Fruit fly (Drosophila melanogaster): ENCODE measurements around the gene asun.
A peak's percentile ranks its signal among the peaks of the same experiment; 100 is the strongest.

Gene asun

dm6 chr3R:16223252-16224037 is 40.6 kb upstream of the asun start (continued):
- TF ChIP-seq salr (GFP tag; optimal IDR thresholded peaks at IDR 0.05) (peak in 1 of 2 experiments; percentile 89), CG9139 (GFP tag; optimal IDR thresholded peaks at IDR 0.05) (peak; percentile 39), CG7368 (GFP tag; optimal IDR thresholded peaks at IDR 0.05) (peak; percentile 2), Met (GFP tag; optimal IDR thresholded peaks at IDR 0.05) (peak; percentile 51), CG6163 (GFP tag; IDR thresholded peaks at IDR 0.05) (peak; percentile 16; the same call in 1 of the 3 replicates), CG31627 (GFP tag; optimal IDR thresholded peaks at IDR 0.05) (peak; percentile 4), topi (GFP tag; optimal IDR thresholded peaks at IDR 0.05) (peak; percentile 48), CG10631 (GFP tag; optimal IDR thresholded peaks at IDR 0.05) (peak; percentile 88), Ets96B (tag; optimal IDR thresholded peaks at IDR 0.05) (peak; percentile 92), CG15336 (GFP tag; IDR thresholded peaks at IDR 0.05) (no peak; the same call in 1 of the 2 replicates), eg (GFP tag; IDR thresholded peaks at IDR 0.05) (peak; percentile 4; the same call in 1 of the 3 replicates), lz (GFP tag; optimal IDR thresholded peaks at IDR 0.05) (peak; percentile 3), dac (GFP tag; optimal IDR thresholded peaks at IDR 0.05) (peak; percentile 69), Eip78C (GFP tag) (peak; percentile 90), Eip93F (GFP tag; optimal IDR thresholded peaks at IDR 0.05) (no peak), CG11294 (GFP tag; IDR thresholded peaks at IDR 0.05) (no peak), achi (GFP tag; optimal IDR thresholded peaks at IDR 0.05) (peak; percentile 73), Blimp-1 (GFP tag; optimal IDR thresholded peaks at IDR 0.05) (no peak), Smox (GFP tag; optimal IDR thresholded peaks at IDR 0.05) (peak; percentile 16), Lpt (GFP tag; optimal IDR thresholded peaks at IDR 0.05) (peak; percentile 70), Ets21C (GFP tag; optimal IDR thresholded peaks at IDR 0.05) (no peak), Sox14 (GFP tag; optimal IDR thresholded peaks at IDR 0.05) (no peak)

- no peak for TF ChIP-seq Gug (GFP tag; IDR thresholded peaks at IDR 0.05)
- TF ChIP-seq CG6792 (GFP tag; optimal IDR thresholded peaks at IDR 0.05): peak; percentile 95
- TF ChIP-seq CG3919 (GFP tag; optimal IDR thresholded peaks at IDR 0.05): peak; percentile 97
- peak; percentile 78 for TF ChIP-seq fkh (GFP tag; optimal IDR thresholded peaks at IDR 0.05)
- TF ChIP-seq CG11294 (GFP tag; IDR thresholded peaks at IDR 0.05): no peak
- peak; percentile 97 for TF ChIP-seq Eip75B (GFP tag; optimal IDR thresholded peaks at IDR 0.05)
- peak; percentile 90 for TF ChIP-seq lz (GFP tag; optimal IDR thresholded peaks at IDR 0.05)
- TF ChIP-seq CG9139 (GFP tag; optimal IDR thresholded peaks at IDR 0.05): peak; percentile 98
- peak; percentile 96 for TF ChIP-seq achi (GFP tag; optimal IDR thresholded peaks at IDR 0.05)
- TF ChIP-seq Sox14 (GFP tag; optimal IDR thresholded peaks at IDR 0.05): peak; percentile 96
- peak; percentile 94 for TF ChIP-seq acj6 (GFP tag; optimal IDR thresholded peaks at IDR 0.05)
- no peak for TF ChIP-seq Eip93F (GFP tag; optimal IDR thresholded peaks at IDR 0.05)
- peak; percentile 93 for TF ChIP-seq svp (GFP tag)
- peak; percentile 96 for TF ChIP-seq net (GFP tag; optimal IDR thresholded peaks at IDR 0.05)
- TF ChIP-seq CG31627 (GFP tag; optimal IDR thresholded peaks at IDR 0.05): peak; percentile 84
- peak; percentile 97 for TF ChIP-seq CG6276 (GFP tag; optimal IDR thresholded peaks at IDR 0.05)
- peak; percentile 93 for TF ChIP-seq fd85E (GFP tag; optimal IDR thresholded peaks at IDR 0.05)
- TF ChIP-seq CG6854 (GFP tag; optimal IDR thresholded peaks at IDR 0.05): peak; percentile 61
- peak; percentile 80 for TF ChIP-seq Sox15 (GFP tag; optimal IDR thresholded peaks at IDR 0.05)
- TF ChIP-seq topi (GFP tag; optimal IDR thresholded peaks at IDR 0.05): peak; percentile 91
- TF ChIP-seq esn (GFP tag; optimal IDR thresholded peaks at IDR 0.05): peak; percentile 92
- peak; percentile 83 for TF ChIP-seq Sox102F (GFP tag; optimal IDR thresholded peaks at IDR 0.05)
- TF ChIP-seq dac (GFP tag; optimal IDR thresholded peaks at IDR 0.05): peak; percentile 81
- TF ChIP-seq spab (GFP tag; optimal IDR thresholded peaks at IDR 0.05): peak; percentile 97
- peak; percentile 97 for TF ChIP-seq fd59A (GFP tag; optimal IDR thresholded peaks at IDR 0.05)
- TF ChIP-seq vri (GFP tag; optimal IDR thresholded peaks at IDR 0.05): peak; percentile 87
- peak; percentile 98 for TF ChIP-seq dsx (GFP tag; optimal IDR thresholded peaks at IDR 0.05; ENCODE audit: poor library complexity, severe bottlenecking)
- TF ChIP-seq Ets96B (tag; optimal IDR thresholded peaks at IDR 0.05): peak; percentile 99
- TF ChIP-seq pdm3 (GFP tag; optimal IDR thresholded peaks at IDR 0.05): peak; percentile 97
- TF ChIP-seq CG15336 (GFP tag; IDR thresholded peaks at IDR 0.05): no peak
- TF ChIP-seq CG34406 (GFP tag; optimal IDR thresholded peaks at IDR 0.05): peak; percentile 93
- no peak for TF ChIP-seq CG6163 (GFP tag; IDR thresholded peaks at IDR 0.05)
- peak; percentile 96 for TF ChIP-seq CG1621 (tag; optimal IDR thresholded peaks at IDR 0.05)
- peak; percentile 97 for TF ChIP-seq CG6808 (GFP tag; optimal IDR thresholded peaks at IDR 0.05)
- TF ChIP-seq Hr4 (GFP tag; optimal IDR thresholded peaks at IDR 0.05): peak; percentile 98
- peak; percentile 89 for TF ChIP-seq cyc (GFP tag; optimal IDR thresholded peaks at IDR 0.05)
These were observed 39.5 kb upstream of the asun start for dm6 chr3R:16224415-16225165.
